Worm (Caenorhabditis elegans): ENCODE data around the gene unc-58.
A peak's percentile ranks its signal among the peaks of the same experiment; 100 is the strongest.

Gene unc-58

DNA sequence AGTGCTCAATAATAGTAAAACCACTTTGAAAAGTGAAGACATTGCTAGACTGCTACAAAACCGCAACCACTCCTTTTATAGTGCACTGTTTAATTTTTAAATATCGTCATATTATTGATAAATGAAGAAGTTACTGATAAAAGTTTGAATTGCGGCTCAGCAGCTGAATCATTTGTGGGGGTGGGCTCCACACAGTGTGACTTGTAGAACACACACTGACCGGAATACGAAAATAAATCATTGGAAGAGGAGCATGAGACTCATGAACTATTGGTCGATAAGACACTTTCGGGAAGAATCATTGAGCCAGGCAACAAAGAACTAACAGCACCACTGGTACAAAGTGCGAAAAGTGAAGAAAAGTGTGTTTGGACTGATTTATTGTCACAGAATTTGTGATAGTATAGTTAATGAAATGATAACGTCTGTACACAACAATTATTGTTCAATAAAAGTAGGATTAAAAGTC lies 9.0 kb upstream of the unc-58 start, which contains the start of gene oac-14 (continued):
- TF ChIP-seq nhr-48 (tag; optimal IDR thresholded peaks at IDR 0.05) (peak; percentile 88), ceh-20 (GFP tag; IDR thresholded peaks at IDR 0.05) (peak; percentile 82), tag-97 (GFP tag; IDR thresholded peaks at IDR 0.05) (no peak), ceh-28 (tag; optimal IDR thresholded peaks at IDR 0.05) (no peak), nhr-25 (tag; optimal IDR thresholded peaks at IDR 0.05; ENCODE audit: borderline replicate concordance, insufficient read depth) (no peak), pha-4 (GFP tag; IDR thresholded peaks at IDR 0.05) (peak; percentile 37; the same call in 1 of the 2 replicates), pha-4 (tag; optimal IDR thresholded peaks at IDR 0.05) (no peak), F49E8.2 (tag; optimal IDR thresholded peaks at IDR 0.05; ENCODE audit: borderline replicate concordance) (no peak), vab-7 (GFP tag; IDR thresholded peaks at IDR 0.05) (no peak), dve-1 (tag; optimal IDR thresholded peaks at IDR 0.05; ENCODE audit: insufficient read depth) (peak; percentile 96), lin-13 (GFP tag; optimal IDR thresholded peaks at IDR 0.05) (no peak), dmd-9 (GFP tag; IDR thresholded peaks at IDR 0.05) (no peak), lin-15B (tag; optimal IDR thresholded peaks at IDR 0.05) (no peak), tra-1 (GFP tag; IDR thresholded peaks at IDR 0.05) (peak; percentile 81), saeg-2 (GFP tag; IDR thresholded peaks at IDR 0.05) (peak; percentile 17; the same call in 1 of the 2 replicates), F44E2.7 (GFP tag; IDR thresholded peaks at IDR 0.05) (no peak), nhr-237 (tag; optimal IDR thresholded peaks at IDR 0.05) (no peak), arid-1 (GFP tag; conservative IDR thresholded peaks at IDR 0.05) (no peak), ceh-62 (tag; optimal IDR thresholded peaks at IDR 0.05) (no peak), skn-1 (tag; optimal IDR thresholded peaks at IDR 0.05) (no peak), php-3 (GFP tag; IDR thresholded peaks at IDR 0.05) (peak; percentile 97)

DNA sequence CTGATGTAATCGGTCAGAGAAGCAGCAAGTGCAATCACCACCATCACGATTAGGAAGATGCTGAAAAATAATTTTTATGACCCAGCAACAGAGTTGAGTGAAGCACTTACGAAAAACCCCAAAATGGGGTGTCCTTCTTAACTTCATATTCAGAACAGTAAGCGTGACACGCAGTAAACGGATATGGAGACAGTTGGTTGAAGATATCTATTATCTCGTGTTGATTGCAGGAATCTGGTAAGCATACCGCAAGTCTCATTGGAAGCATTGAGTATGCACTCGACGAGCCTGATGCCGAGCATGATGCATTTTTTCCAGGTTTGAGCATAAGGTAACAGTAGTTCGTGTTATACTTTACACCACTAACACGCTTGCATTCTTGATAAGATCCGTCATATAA lies 8.3 kb upstream of the unc-58 start:
- TF ChIP-seq mep-1 (tag; optimal IDR thresholded peaks at IDR 0.05) (no peak), daf-16 (GFP tag; optimal IDR thresholded peaks at IDR 0.05) (no peak), daf-16 (tag; optimal IDR thresholded peaks at IDR 0.05) (no peak), unc-62 (GFP tag; optimal IDR thresholded peaks at IDR 0.05 in 1 of 2) (peak in 1 of 2 experiments; percentile 45), unc-62 (tag; optimal IDR thresholded peaks at IDR 0.05) (no peak), aha-1 (tag) (peak; percentile 91), Y5F2A.4 (GFP tag; optimal IDR thresholded peaks at IDR 0.05) (no peak), hlh-11 (tag; optimal IDR thresholded peaks at IDR 0.05) (no peak), tag-97 (GFP tag; IDR thresholded peaks at IDR 0.05) (0 out of 2 replicates have a peak, but pooled peaks have one; percentile 55), zfp-3 (GFP tag; conservative IDR thresholded peaks at IDR 0.05) (0 out of 2 replicates have a peak, but pooled peaks have one; percentile 49)

DNA sequence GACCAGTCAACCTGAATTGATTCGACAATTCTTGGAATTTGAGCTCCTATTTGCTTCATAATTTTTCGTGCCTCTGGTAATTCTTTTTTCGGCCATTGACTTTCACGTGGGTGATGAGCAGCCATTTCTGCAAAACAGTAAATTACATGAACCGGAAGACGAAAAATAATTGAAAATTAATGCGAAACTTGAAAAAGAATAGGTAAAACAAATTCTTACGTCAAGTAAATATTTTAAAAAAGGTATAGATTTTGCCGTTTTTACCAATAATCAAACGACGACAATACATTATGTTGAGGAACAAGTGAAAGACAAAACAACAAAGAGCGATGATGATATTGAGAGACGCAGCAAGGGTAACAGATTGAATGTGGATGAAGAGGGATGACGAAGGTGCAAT lies 5.5 kb upstream of the unc-58 start, which contains the start of gene moc-1:
Gene moc-1, minus strand, starts transcription at position 127 of the 400 bp plus-strand sequence.
- TF ChIP-seq T20F7.1 (GFP tag; optimal IDR thresholded peaks at IDR 0.05) (no peak), daf-16 (GFP tag; optimal IDR thresholded peaks at IDR 0.05) (no peak), daf-16 (tag; optimal IDR thresholded peaks at IDR 0.05) (peak; percentile 19), nhr-77 (tag; optimal IDR thresholded peaks at IDR 0.05) (no peak), unc-62 (GFP tag; optimal IDR thresholded peaks at IDR 0.05 in 1 of 2) (peak in 1 of 2 experiments; percentile 94), unc-62 (tag; optimal IDR thresholded peaks at IDR 0.05) (no peak)

DNA sequence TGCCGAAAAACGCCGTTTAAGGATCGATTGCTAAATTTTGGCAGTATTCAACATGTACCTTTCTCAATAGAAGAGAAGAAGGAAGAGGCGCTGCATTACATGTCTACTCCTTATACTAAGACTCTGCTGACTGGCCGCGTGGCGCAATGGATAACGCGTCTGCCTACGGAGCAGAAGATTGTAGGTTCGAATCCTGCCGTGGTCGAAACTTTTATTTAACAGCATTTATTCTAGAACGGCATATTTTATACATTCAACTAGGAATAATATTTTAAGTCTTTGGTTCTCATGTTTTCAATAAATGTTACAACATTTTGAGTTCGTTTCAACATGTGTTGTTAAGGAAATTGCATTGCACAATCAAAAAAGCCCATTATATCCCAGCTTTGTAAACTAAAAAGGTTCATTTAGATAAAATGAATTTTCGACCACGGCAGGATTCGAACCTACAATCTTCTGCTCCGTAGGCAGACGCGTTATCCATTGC lies 393 bp downstream of the unc-58 start:
- TF ChIP-seq mes-2 (tag; optimal IDR thresholded peaks at IDR 0.05; ENCODE audit: poor library complexity, severe bottlenecking) (peak; percentile 77), mep-1 (tag; optimal IDR thresholded peaks at IDR 0.05) (peak; percentile 80), F26F4.8 (GFP tag; conservative IDR thresholded peaks at IDR 0.05) (peak; percentile 80), daf-16 (GFP tag; optimal IDR thresholded peaks at IDR 0.05) (peak; percentile 3 to 81), daf-16 (tag; optimal IDR thresholded peaks at IDR 0.05) (peak; percentile 69), hmg-1.1 (GFP tag; IDR thresholded peaks at IDR 0.05) (peak; percentile 83), T26A8.4 (GFP tag; IDR thresholded peaks at IDR 0.05) (peak; percentile 82), nhr-28 (tag; optimal IDR thresholded peaks at IDR 0.05) (peak; percentile 32), F37D6.2 (tag; optimal IDR thresholded peaks at IDR 0.05) (peak; percentile 16), madf-9 (GFP tag; conservative IDR thresholded peaks at IDR 0.05) (peak; percentile 37; the same call in 1 of the 2 replicates), lir-3 (tag; optimal IDR thresholded peaks at IDR 0.05) (peak; percentile 44), mxl-3 (GFP tag; optimal IDR thresholded peaks at IDR 0.05) (peak; percentile 45), gei-8 (GFP tag; optimal IDR thresholded peaks at IDR 0.05) (peak; percentile 49), tra-1 (GFP tag; IDR thresholded peaks at IDR 0.05) (peak; percentile 78), nhr-102 (tag; optimal IDR thresholded peaks at IDR 0.05) (peak; percentile 63), nhr-111 (GFP tag; optimal IDR thresholded peaks at IDR 0.05) (peak; percentile 20), Y105C5A.15 (GFP tag; IDR thresholded peaks at IDR 0.05) (0 out of 2 replicates have a peak, but pooled peaks have one; percentile 24)

Data from whole organism, L4 larva.